Fruit fly (Drosophila melanogaster) whole organism, embryonic: Measurements from ENCODE around the gene CG8369.

Experiments used
- CG10147 ChIP-seq: fragments of 200-800 bp; sonication (Bioruptor generic); optimal IDR thresholded peaks from 2 replicates; lab custom pipeline; 2019; ENCODE audit warnings: missing biosample characterization, mild to moderate bottlenecking, missing genetic modification characterization, moderate library complexity
- CG12104 ChIP-seq: fragments of 200-800 bp; sonication (Bioruptor generic); optimal IDR thresholded peaks from 3 replicates; lab custom pipeline; 2016; ENCODE audit warnings: missing biosample characterization, missing genetic modification characterization
- CG12744 ChIP-seq: fragments of 200-800 bp; sonication (Bioruptor generic); optimal IDR thresholded peaks from 2 replicates; lab custom pipeline; 2016; ENCODE audit warnings: missing biosample characterization, missing genetic modification characterization
- CG12942 ChIP-seq: fragments of 200-800 bp; sonication (Bioruptor generic); optimal IDR thresholded peaks from 3 replicates; lab custom pipeline; 2016; ENCODE audit warnings: missing biosample characterization, missing genetic modification characterization
- CG13424 ChIP-seq: fragments of 200-800 bp; sonication (Bioruptor generic); optimal IDR thresholded peaks from 2 replicates; lab custom pipeline; 2019; ENCODE audit warnings: missing biosample characterization, mild to moderate bottlenecking, missing genetic modification characterization, moderate library complexity
- CG14667 ChIP-seq: fragments of 200-800 bp; sonication (Bioruptor generic); IDR thresholded peaks from 2 replicates; pipeline ENCODE4 v1.3.6; 2022; ENCODE audit warnings: missing biosample characterization, missing genetic modification characterization
- CG14710 ChIP-seq: fragments of 200-800 bp; sonication (Bioruptor generic); optimal IDR thresholded peaks from 3 replicates; lab custom pipeline; 2019; ENCODE audit warnings: missing biosample characterization, mild to moderate bottlenecking, missing genetic modification characterization, moderate library complexity
- CG17612 ChIP-seq: fragments of 200-800 bp; sonication (Bioruptor generic); IDR thresholded peaks from 2 replicates; pipeline ENCODE4 v1.3.6; 2022; ENCODE audit warnings: missing biosample characterization, missing genetic modification characterization
- CG17912 ChIP-seq: fragments of 200-800 bp; sonication (Bioruptor generic); optimal IDR thresholded peaks from 2 replicates; lab custom pipeline; 2018; ENCODE audit warnings: missing biosample characterization, mild to moderate bottlenecking, missing genetic modification characterization
- CG2129 ChIP-seq: fragments of 200-800 bp; sonication (Bioruptor generic); IDR thresholded peaks from 2 replicates; pipeline ENCODE4 v1.3.6; 2022; ENCODE audit warnings: missing biosample characterization, missing genetic modification characterization; ENCODE audit not compliant: partially characterized antibody
- CG34376 ChIP-seq: fragments of 200-800 bp; sonication (Bioruptor generic); optimal IDR thresholded peaks from 2 replicates; lab custom pipeline; 2018; ENCODE audit warnings: missing biosample characterization, mild to moderate bottlenecking, missing genetic modification characterization
- CG3726 ChIP-seq: fragments of 200-800 bp; sonication (Bioruptor generic); IDR thresholded peaks from 3 replicates; pipeline ENCODE4, ENCODE4 v1.3.6; 2022; ENCODE audit warnings: missing biosample characterization, missing genetic modification characterization
- CG4282 ChIP-seq: fragments of 200-800 bp; sonication (Bioruptor generic); optimal IDR thresholded peaks from 2 replicates; lab custom pipeline; 2016; ENCODE audit warnings: missing biosample characterization, missing genetic modification characterization
- CG4328 ChIP-seq: fragments of 200-800 bp; sonication (Bioruptor generic); optimal IDR thresholded peaks from 3 replicates; lab custom pipeline; 2017; ENCODE audit warnings: missing biosample characterization, missing genetic modification reagents, missing genetic modification characterization
- CG4730 ChIP-seq: fragments of 200-800 bp; sonication (Bioruptor generic); IDR thresholded peaks from 2 replicates; pipeline ENCODE4 v1.3.6; 2022; ENCODE audit warnings: missing biosample characterization, missing genetic modification characterization
- CG5953 ChIP-seq: fragments of 200-800 bp; sonication (Bioruptor generic); IDR thresholded peaks from 2 replicates; pipeline ENCODE4 v1.3.6; 2022; ENCODE audit warnings: missing biosample characterization, missing genetic modification characterization
- CG6654 ChIP-seq: fragments of 200-800 bp; sonication (Bioruptor generic); optimal IDR thresholded peaks from 2 replicates; lab custom pipeline; 2017; ENCODE audit warnings: missing biosample characterization, mild to moderate bottlenecking, missing genetic modification characterization
- CG6854 ChIP-seq: fragments of 200-800 bp; sonication (Bioruptor generic); optimal IDR thresholded peaks from 3 replicates; lab custom pipeline; 2017; ENCODE audit warnings: missing biosample characterization, mild to moderate bottlenecking, missing genetic modification characterization
- CG7372 ChIP-seq: fragments of 200-800 bp; sonication (Bioruptor generic); IDR thresholded peaks from 2 replicates; pipeline ENCODE4 v1.3.6; 2022; ENCODE audit warnings: missing biosample characterization, missing genetic modification characterization
- CG8944 ChIP-seq: fragments of 200-800 bp; sonication (Bioruptor generic); optimal IDR thresholded peaks from 3 replicates; lab custom pipeline; 2016; ENCODE audit warnings: missing biosample characterization, missing genetic modification characterization
- CTCF ChIP-seq: fragments of 200-800 bp; sonication (Bioruptor generic); optimal IDR thresholded peaks from 2 replicates; lab custom pipeline; 2017; ENCODE audit warnings: missing biosample characterization, mild to moderate bottlenecking, missing genetic modification characterization, moderate library complexity
- CrebB ChIP-seq: fragments of 200-800 bp; sonication (Bioruptor generic); optimal IDR thresholded peaks from 3 replicates; lab custom pipeline; 2018; ENCODE audit warnings: missing biosample characterization, mild to moderate bottlenecking, missing genetic modification characterization
- D19B ChIP-seq: fragments of 200-800 bp; sonication (Bioruptor generic); optimal IDR thresholded peaks from 2 replicates; lab custom pipeline; 2017; ENCODE audit warnings: missing biosample characterization, mild to moderate bottlenecking, missing genetic modification characterization
- Deaf1 ChIP-seq: fragments of 200-800 bp; optimal IDR thresholded peaks from 3 replicates; lab custom pipeline; 2019; ENCODE audit warnings: missing biosample characterization, mild to moderate bottlenecking, missing genetic modification characterization, moderate library complexity
- Dek ChIP-seq: fragments of 200-800 bp; sonication (Bioruptor generic); optimal IDR thresholded peaks from 3 replicates; lab custom pipeline; 2019; ENCODE audit warnings: missing biosample characterization, mild to moderate bottlenecking, missing genetic modification characterization, moderate library complexity
- Dfd ChIP-seq, 2 experiments: fragments of >200 bp; optimal IDR thresholded peaks; 2 replicates each; lab custom pipeline; 2017; ENCODE audit warnings: missing biosample characterization in 2 of 2, missing genetic modification characterization in 2 of 2
- Dp ChIP-seq: fragments of 200-800 bp; sonication (Bioruptor generic); optimal IDR thresholded peaks from 2 replicates; lab custom pipeline; 2018; ENCODE audit warnings: missing biosample characterization, mild to moderate bottlenecking, missing genetic modification characterization, moderate library complexity
- Drgx ChIP-seq: fragments of 200-800 bp; sonication (Bioruptor generic); IDR thresholded peaks from 2 replicates; pipeline ENCODE4 v1.3.6; 2022; ENCODE audit warnings: missing biosample characterization, missing genetic modification characterization
- Fer2 ChIP-seq: fragments of 200-800 bp; sonication (Bioruptor generic); optimal IDR thresholded peaks from 2 replicates; lab custom pipeline; 2018; ENCODE audit warnings: missing biosample characterization, mild to moderate bottlenecking, missing genetic modification characterization, moderate library complexity
- HLHmδ ChIP-seq: fragments of 200-800 bp; sonication (Bioruptor generic); optimal IDR thresholded peaks from 2 replicates; lab custom pipeline; 2018; ENCODE audit warnings: missing biosample characterization, mild to moderate bottlenecking, missing genetic modification characterization, moderate library complexity
- Hr3 ChIP-seq: fragments of 200-800 bp; sonication (Bioruptor generic); optimal IDR thresholded peaks from 3 replicates; lab custom pipeline; 2016; ENCODE audit warnings: missing biosample characterization, missing genetic modification characterization
- MESR4 ChIP-seq: fragments of 200-800 bp; sonication (Bioruptor generic); optimal IDR thresholded peaks from 2 replicates; lab custom pipeline; 2018; ENCODE audit warnings: missing biosample characterization, mild to moderate bottlenecking, missing genetic modification characterization, moderate library complexity
- Sox100B ChIP-seq: fragments of 200-800 bp; sonication (Bioruptor generic); optimal IDR thresholded peaks from 3 replicates; lab custom pipeline; 2018; ENCODE audit warnings: missing biosample characterization, mild to moderate bottlenecking, missing genetic modification characterization
- Sry-β ChIP-seq: fragments of 200-800 bp; sonication (Bioruptor generic); optimal IDR thresholded peaks from 2 replicates; lab custom pipeline; 2018; ENCODE audit warnings: missing biosample characterization, mild to moderate bottlenecking, missing genetic modification characterization, moderate library complexity
- Taf1 ChIP-seq: fragments of 200-800 bp; sonication (Bioruptor generic); IDR thresholded peaks from 2 replicates; pipeline ENCODE4 v1.3.6; 2022; ENCODE audit warnings: missing biosample characterization, missing genetic modification characterization
- br ChIP-seq: fragments of >200 bp; optimal IDR thresholded peaks from 2 replicates; lab custom pipeline; 2017
- chn ChIP-seq: fragments of 200-800 bp; sonication (Bioruptor generic); optimal IDR thresholded peaks from 2 replicates; lab custom pipeline; 2016; ENCODE audit warnings: missing biosample characterization, missing genetic modification characterization
- danr ChIP-seq: fragments of 200-800 bp; sonication (Bioruptor generic); IDR thresholded peaks from 2 replicates; pipeline ENCODE4 v1.3.6; 2022; ENCODE audit warnings: missing biosample characterization, missing genetic modification characterization
- ewg ChIP-seq: fragments of 200-800 bp; sonication (Bioruptor generic); optimal IDR thresholded peaks from 3 replicates; lab custom pipeline; 2017; ENCODE audit warnings: mild to moderate bottlenecking, missing biosample characterization, missing genetic modification reagents, missing genetic modification characterization
- fd64A ChIP-seq: fragments of 200-800 bp; sonication (Bioruptor generic); optimal IDR thresholded peaks from 3 replicates; lab custom pipeline; 2018; ENCODE audit warnings: missing biosample characterization, mild to moderate bottlenecking, missing genetic modification characterization
- fru ChIP-seq: fragments of >200 bp; optimal IDR thresholded peaks from 2 replicates; lab custom pipeline; 2017
- hbn ChIP-seq: fragments of 200-800 bp; sonication (Bioruptor generic); IDR thresholded peaks from 2 replicates; pipeline ENCODE4 v1.3.6; 2022; ENCODE audit warnings: missing biosample characterization, missing genetic modification characterization; ENCODE audit not compliant: partially characterized antibody
- lola ChIP-seq, 3 experiments: fragments of >200 bp in 2 of 3; fragments of 200-800 bp in 1 of 3; sonication (Bioruptor generic) in 1 of 3; optimal IDR thresholded peaks; 2 replicates each; lab custom pipeline; 2017 to 2019; ENCODE audit warnings: missing biosample characterization in 3 of 3, missing genetic modification characterization in 3 of 3, mild to moderate bottlenecking in 1 of 3, moderate library complexity in 1 of 3
- ranshi ChIP-seq: fragments of 200-800 bp; sonication (Bioruptor generic); IDR thresholded peaks from 2 replicates; pipeline ENCODE4 v1.3.6; 2022; ENCODE audit warnings: missing biosample characterization, missing genetic modification characterization
- sc ChIP-seq, 3 experiments: fragments of >200 bp in 2 of 3; fragments of 200-800 bp in 1 of 3; sonication (Bioruptor generic) in 1 of 3; optimal IDR thresholded peaks; 2 replicates in 2 of 3; 3 replicates in 1 of 3; lab custom pipeline; 2017; ENCODE audit warnings: mild to moderate bottlenecking in 1 of 3, missing biosample characterization in 1 of 3, missing genetic modification characterization in 1 of 3, missing genetic modification reagents in 1 of 3
- schlank ChIP-seq: fragments of 200-800 bp; sonication (Bioruptor generic); optimal IDR thresholded peaks from 2 replicates; lab custom pipeline; 2018; ENCODE audit warnings: missing biosample characterization, mild to moderate bottlenecking, missing genetic modification characterization
- scrt ChIP-seq: fragments of 200-800 bp; sonication (Bioruptor generic); optimal IDR thresholded peaks from 2 replicates; lab custom pipeline; 2018; ENCODE audit warnings: missing biosample characterization, mild to moderate bottlenecking, missing genetic modification characterization, moderate library complexity
- sens ChIP-seq: fragments of 200-800 bp; sonication (Bioruptor generic); peaks from one replicate; lab custom pipeline; 2016; ENCODE audit warnings: missing biosample characterization, missing genetic modification characterization
- so ChIP-seq: fragments of 200-800 bp; sonication (Bioruptor generic); IDR thresholded peaks from 3 replicates; pipeline ENCODE4 v1.3.6; 2022; ENCODE audit warnings: missing biosample characterization, missing genetic modification characterization
- stc ChIP-seq: fragments of 200-800 bp; sonication (Bioruptor generic); IDR thresholded peaks from 2 replicates; pipeline ENCODE4 v1.3.6; 2022; ENCODE audit warnings: missing biosample characterization, missing genetic modification characterization
- wor ChIP-seq: fragments of 200-800 bp; sonication (Bioruptor generic); IDR thresholded peaks from 2 replicates; pipeline ENCODE4 v1.3.6; 2022; ENCODE audit warnings: missing biosample characterization, missing genetic modification characterization
- zen2 ChIP-seq: fragments of 200-800 bp; sonication (Bioruptor generic); IDR thresholded peaks from 3 replicates; pipeline ENCODE4 v1.3.6; 2022; ENCODE audit warnings: missing biosample characterization, missing genetic modification characterization; ENCODE audit not compliant: partially characterized antibody

The CG8369 gene

DNA sequence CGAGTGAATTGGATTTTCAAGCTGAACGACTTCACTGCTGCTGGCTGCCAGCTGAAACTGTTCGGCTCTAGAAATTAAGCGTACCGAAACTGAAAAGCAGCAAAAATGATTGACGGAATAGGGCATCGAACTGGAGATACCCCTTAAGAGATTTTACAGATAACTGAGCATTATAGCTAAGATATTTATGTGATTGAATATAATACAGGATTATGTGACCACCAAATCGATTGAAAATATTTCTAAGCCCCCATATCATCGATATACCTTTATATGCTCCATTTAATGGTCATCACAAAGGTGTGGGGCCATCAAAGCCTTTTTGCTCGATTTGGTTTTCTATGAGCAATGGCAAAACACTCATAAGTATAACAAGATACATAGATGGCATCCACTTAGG is 37.0 kb upstream of the CG8369 start (continued):
- TF ChIP-seq CG17912 (GFP tag; lab: Kevin White, UChicago) (no peak), wor (GFP tag; lab: Robert Waterston, UW) (no peak), CG12942 (GFP tag; lab: Kevin White, UChicago) (no peak), Dp (no peak), Sry-β (GFP tag; lab: Kevin White, UChicago) (no peak), zen2 (no peak), lola (GFP tag; optimal IDR thresholded peaks at IDR 0.05; lab: Kevin White, UChicago) (no peak), CG10147 (GFP tag; lab: Kevin White, UChicago) (no peak), ranshi (peak; percentile 45; the same call in 1 of the 2 replicates), Hr3 (GFP tag; lab: Kevin White, UChicago) (peak; percentile 5), CG12744 (no peak), CG7372 (GFP tag; lab: Robert Waterston, UW) (peak; percentile 25; the same call in 1 of the 2 replicates), CG17612 (no peak), sens (peak; percentile 84), CG3726 (no peak), sc (optimal IDR thresholded peaks at IDR 0.05; lab: Kevin White, UChicago) (no peak), sc (GFP tag; optimal IDR thresholded peaks at IDR 0.05; lab: Kevin White, UChicago) (no peak), Dek (tag; lab: Kevin White, UChicago) (no peak), danr (GFP tag; lab: Robert Waterston, UW) (no peak), br (lab: Kevin White, UChicago) (no peak), fru (no peak), CG14667 (GFP tag; lab: Robert Waterston, UW) (peak; percentile 28; the same call in 1 of the 2 replicates), CG6854 (no peak), CG4730 (GFP tag; lab: Robert Waterston, UW) (peak; percentile 37; the same call in 1 of the 2 replicates), Fer2 (no peak), Deaf1 (tag; lab: Kevin White, UChicago) (no peak), CG2129 (no peak), chn (peak; percentile 23), D19B (GFP tag; lab: Kevin White, UChicago) (peak; percentile 89), MESR4 (GFP tag; lab: Kevin White, UChicago) (no peak), Dfd (GFP tag; optimal IDR thresholded peaks at IDR 0.05; lab: Kevin White, UChicago) (no peak), CG34376 (GFP tag; lab: Kevin White, UChicago) (no peak), Taf1 (GFP tag; lab: Robert Waterston, UW) (0 out of 2 replicates have a peak, but pooled peaks have one; percentile 44), CG14710 (tag; lab: Kevin White, UChicago) (no peak), CrebB (tag; lab: Kevin White, UChicago) (no peak), HLHmδ (GFP tag; lab: Kevin White, UChicago) (no peak), CG8944 (GFP tag; lab: Kevin White, UChicago) (no peak), CG6654 (GFP tag; lab: Kevin White, UChicago) (no peak), ewg (GFP tag; lab: Kevin White, UChicago) (no peak), CG5953 (GFP tag; lab: Robert Waterston, UW) (no peak), hbn (GFP tag; lab: Robert Waterston, UW) (no peak), CG12104 (GFP tag; lab: Kevin White, UChicago) (no peak), scrt (GFP tag; lab: Kevin White, UChicago) (no peak), schlank (tag; lab: Kevin White, UChicago) (no peak), fd64A (GFP tag; lab: Kevin White, UChicago) (no peak), Sox100B (GFP tag; lab: Kevin White, UChicago) (no peak), CG4282 (no peak), CG4328 (GFP tag; lab: Kevin White, UChicago) (no peak), Drgx (GFP tag; lab: Robert Waterston, UW) (peak; percentile 76), CTCF (GFP tag; lab: Kevin White, UChicago) (no peak), stc (no peak), CG13424 (peak; percentile 58), so (GFP tag; lab: Robert Waterston, UW) (peak; percentile 37; the same call in 1 of the 3 replicates)
